Fruit fly (Drosophila melanogaster) whole organism, pupa: ENCODE data around the gene GstD11.

ENCODE experiments used
- CG10348 ChIP-seq: fragments of 200-800 bp; sonication (Bioruptor generic); IDR thresholded peaks from 2 replicates; pipeline ENCODE4 v1.3.6; 2022; ENCODE audit warnings: missing biosample characterization, missing genetic modification characterization
- CG13204 ChIP-seq: fragments of 200-800 bp; sonication (Bioruptor generic); optimal IDR thresholded peaks from 2 replicates; lab custom pipeline; 2018; ENCODE audit warnings: missing biosample characterization, mild to moderate bottlenecking, missing genetic modification characterization, moderate library complexity
- CG14655 ChIP-seq: fragments of 200-800 bp; sonication (Bioruptor generic); optimal IDR thresholded peaks from 3 replicates; lab custom pipeline; 2017; ENCODE audit warnings: mild to moderate bottlenecking, missing biosample characterization, missing genetic modification reagents, missing genetic modification characterization
- CG8301 ChIP-seq: fragments of 200-800 bp; sonication (Bioruptor generic); optimal IDR thresholded peaks from 2 replicates; lab custom pipeline; 2018; ENCODE audit warnings: missing biosample characterization, mild to moderate bottlenecking, missing genetic modification characterization
- CG9948 ChIP-seq: fragments of 200-800 bp; sonication (Bioruptor generic); optimal IDR thresholded peaks from 2 replicates; lab custom pipeline; 2018; ENCODE audit warnings: missing biosample characterization, mild to moderate bottlenecking, missing genetic modification characterization, moderate library complexity
- D1 ChIP-seq: fragments of 200-800 bp; sonication (Bioruptor generic); optimal IDR thresholded peaks from 2 replicates; lab custom pipeline; 2018; ENCODE audit warnings: missing biosample characterization, mild to moderate bottlenecking, missing genetic modification characterization, moderate library complexity
- EcR ChIP-seq: fragments of 200-800 bp; sonication (Bioruptor generic); optimal IDR thresholded peaks from 3 replicates; lab custom pipeline; 2019; ENCODE audit warnings: missing biosample characterization, missing genetic modification characterization, mild to moderate bottlenecking, moderate library complexity, missing genetic modification reagents
- Ets98B ChIP-seq: fragments of 200-800 bp; sonication (Bioruptor generic); IDR thresholded peaks from 2 replicates; pipeline ENCODE4 v1.3.6; 2022; ENCODE audit warnings: missing biosample characterization, missing genetic modification characterization
- Pif1B ChIP-seq: fragments of 200-800 bp; sonication (Bioruptor generic); optimal IDR thresholded peaks from 3 replicates; lab custom pipeline; 2016; ENCODE audit warnings: missing biosample characterization, missing genetic modification characterization
- fd96Ca ChIP-seq: fragments of 200-800 bp; sonication (Bioruptor generic); IDR thresholded peaks from 3 replicates; pipeline ENCODE4 v1.3.6; 2022; ENCODE audit warnings: missing biosample characterization, missing genetic modification characterization
- gl ChIP-seq: fragments of 200-800 bp; sonication (Bioruptor generic); optimal IDR thresholded peaks from 2 replicates; lab custom pipeline; 2018; ENCODE audit warnings: missing biosample characterization, mild to moderate bottlenecking, missing genetic modification characterization

DNA sequence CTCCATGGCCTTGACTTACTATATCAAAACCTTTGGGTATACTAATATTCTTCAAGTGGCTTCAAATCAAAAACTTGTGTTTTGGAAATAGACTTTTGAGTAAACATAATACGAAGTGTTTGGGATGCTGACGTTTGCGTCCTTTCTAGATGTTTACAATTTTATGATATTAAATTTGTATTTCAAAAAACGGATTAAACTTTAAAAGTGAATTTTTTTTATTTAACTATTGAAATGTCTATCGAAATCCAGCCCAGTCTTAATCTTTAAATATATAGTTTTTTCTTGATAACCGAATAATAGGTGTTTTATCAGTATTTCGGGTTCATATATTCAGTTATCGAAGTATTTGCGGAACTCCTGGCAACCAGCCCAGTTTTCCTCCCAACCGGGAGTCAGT lies 18.6 kb upstream of the GstD11 start, which contains the start of gene Tim17a1:
- TF ChIP-seq D1 (tag; lab: Kevin White, UChicago) (no peak), Pif1B (no peak), CG13204 (GFP tag; lab: Kevin White, UChicago) (no peak), Ets98B (no peak), EcR (GFP tag; lab: Kevin White, UChicago) (no peak), CG8301 (tag; lab: Kevin White, UChicago) (no peak), gl (tag; lab: Kevin White, UChicago) (no peak), CG10348 (GFP tag; lab: Robert Waterston, UW) (no peak), fd96Ca (GFP tag; lab: Robert Waterston, UW) (no peak), CG9948 (tag; lab: Kevin White, UChicago) (no peak), CG14655 (no peak)
